Worm (Caenorhabditis elegans) whole organism, L3 larva: ENCODE results near the gene F47C12.8.

Experiments
- ama-1 ChIP-seq: fragments of 150-350 bp; optimal IDR thresholded peaks from 2 replicates; lab custom pipeline; 2018
- daf-12 ChIP-seq: fragments of 150-350 bp; optimal IDR thresholded peaks from 2 replicates; lab custom pipeline; 2014; ENCODE audit warnings: missing biosample characterization, missing genetic modification reagents, missing genetic modification characterization
- nhr-12 ChIP-seq: fragments of 150-350 bp; optimal IDR thresholded peaks from 2 replicates; lab custom pipeline; 2014; ENCODE audit warnings: missing biosample characterization, missing genetic modification characterization
- nhr-28 ChIP-seq: fragments of 150-350 bp; optimal IDR thresholded peaks from 2 replicates; lab custom pipeline; 2014; ENCODE audit warnings: missing biosample characterization, missing genetic modification characterization
- nhr-77 ChIP-seq: fragments of 150-350 bp; optimal IDR thresholded peaks from 2 replicates; lab custom pipeline; 2014; ENCODE audit warnings: missing biosample characterization, missing genetic modification characterization
- sea-2 ChIP-seq: fragments of 150-350 bp; sonication (generic microtip); optimal IDR thresholded peaks from 4 replicates; lab custom pipeline; 2014; ENCODE audit warnings: missing biosample characterization, missing genetic modification reagents, missing genetic modification characterization

ce11 chrIV:4021847-4022780 is 23.7 kb upstream of the F47C12.8 start:
- no peak for TF ChIP-seq nhr-28 (tag; lab: Kevin White, UChicago)
- TF ChIP-seq daf-12 (tag; lab: Kevin White, UChicago), result no peak
- TF ChIP-seq nhr-12 (tag; lab: Kevin White, UChicago), result no peak
- no peak for TF ChIP-seq nhr-77 (tag; lab: Kevin White, UChicago)
- TF ChIP-seq ama-1 (lab: Kevin White, UChicago), result no peak
- TF ChIP-seq sea-2 (GFP tag; lab: Kevin White, UChicago), result no peak
